Worm (Caenorhabditis elegans): Measurements from ENCODE around the gene syg-1.

syg-1 gene

ce11 chrX:2478823-2479222 is 36.3 kb downstream of the syg-1 start, which contains the start of gene K02E10.5:
K02E10.5 (minus strand) TSS chrX:2478923.
- no peak for TF ChIP-seq unc-62 (GFP tag; optimal IDR thresholded peaks at IDR 0.05)

DNA sequence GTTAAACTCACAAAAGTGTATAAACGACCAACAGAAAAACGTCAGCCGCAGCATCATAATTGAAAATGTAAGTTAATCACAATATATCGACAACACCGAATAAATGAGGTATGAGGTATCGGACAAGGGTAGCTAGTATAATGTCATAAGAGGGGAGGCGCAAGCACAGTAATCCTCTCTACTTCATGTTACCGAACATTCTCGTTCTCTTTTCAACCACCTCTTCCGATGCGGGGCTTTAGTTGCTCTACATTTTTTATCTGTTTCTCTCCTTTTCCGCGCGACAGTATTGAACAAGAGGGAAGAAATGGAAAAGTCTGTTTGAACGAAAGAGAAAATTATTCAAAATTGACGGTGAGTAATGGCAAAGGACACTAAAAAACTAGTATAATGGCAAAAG is 39.3 kb downstream of the syg-1 start, which contains the start of gene R04B3.3:
R04B3.3 (minus strand) TSS at position 101 of the 400 bp plus-strand sequence.
- no peak for TF ChIP-seq unc-62 (GFP tag; optimal IDR thresholded peaks at IDR 0.05)

- no peak for TF ChIP-seq unc-62 (GFP tag; optimal IDR thresholded peaks at IDR 0.05)
Measured at ce11 chrX:2473618-2474017, 41.5 kb downstream of the syg-1 start, which contains the start of gene R04B3.2. R04B3.2 (minus strand) TSS chrX:2473718.

DNA sequence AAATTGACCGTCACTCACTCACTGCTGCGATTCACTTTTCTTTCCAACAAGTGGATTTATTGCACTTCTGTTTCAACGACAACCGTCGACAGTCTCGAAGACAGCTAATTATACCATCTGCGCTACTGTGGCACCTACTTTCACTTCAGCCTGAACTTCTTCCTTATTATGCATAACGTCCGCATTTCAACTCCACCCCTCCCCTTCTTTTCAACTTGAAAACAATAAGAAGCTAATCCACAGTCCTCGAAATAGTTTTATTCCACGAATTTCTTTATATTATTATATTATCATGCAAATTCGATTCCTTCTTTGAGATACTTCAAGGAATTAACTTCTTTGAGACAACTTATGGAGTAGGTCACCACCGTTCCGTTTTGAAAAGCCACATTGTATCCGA is 43.8 kb downstream of the syg-1 start, which contains the start of gene R04B3.1:
R04B3.1 (minus strand) TSS at position 101 of the 400 bp plus-strand sequence.
- TF ChIP-seq unc-62 (GFP tag; optimal IDR thresholded peaks at IDR 0.05), result no peak

ce11 chrX:2464064-2464463 is 51.1 kb downstream of the syg-1 start:
- no peak for TF ChIP-seq unc-62 (GFP tag; optimal IDR thresholded peaks at IDR 0.05)

ce11 chrX:2461742-2462141 is 53.4 kb downstream of the syg-1 start:
- TF ChIP-seq unc-62 (GFP tag; optimal IDR thresholded peaks at IDR 0.05), result no peak

- TF ChIP-seq unc-62 (GFP tag; optimal IDR thresholded peaks at IDR 0.05), result no peak
Measured at ce11 chrX:2459793-2460192, 55.3 kb downstream of the syg-1 start, which contains the start of gene fox-1. fox-1 (minus strand) TSS chrX:2459893.

Measured in whole organism, dauer.